Fruit fly (Drosophila melanogaster): ENCODE results near the gene wls.

The wls gene

DNA sequence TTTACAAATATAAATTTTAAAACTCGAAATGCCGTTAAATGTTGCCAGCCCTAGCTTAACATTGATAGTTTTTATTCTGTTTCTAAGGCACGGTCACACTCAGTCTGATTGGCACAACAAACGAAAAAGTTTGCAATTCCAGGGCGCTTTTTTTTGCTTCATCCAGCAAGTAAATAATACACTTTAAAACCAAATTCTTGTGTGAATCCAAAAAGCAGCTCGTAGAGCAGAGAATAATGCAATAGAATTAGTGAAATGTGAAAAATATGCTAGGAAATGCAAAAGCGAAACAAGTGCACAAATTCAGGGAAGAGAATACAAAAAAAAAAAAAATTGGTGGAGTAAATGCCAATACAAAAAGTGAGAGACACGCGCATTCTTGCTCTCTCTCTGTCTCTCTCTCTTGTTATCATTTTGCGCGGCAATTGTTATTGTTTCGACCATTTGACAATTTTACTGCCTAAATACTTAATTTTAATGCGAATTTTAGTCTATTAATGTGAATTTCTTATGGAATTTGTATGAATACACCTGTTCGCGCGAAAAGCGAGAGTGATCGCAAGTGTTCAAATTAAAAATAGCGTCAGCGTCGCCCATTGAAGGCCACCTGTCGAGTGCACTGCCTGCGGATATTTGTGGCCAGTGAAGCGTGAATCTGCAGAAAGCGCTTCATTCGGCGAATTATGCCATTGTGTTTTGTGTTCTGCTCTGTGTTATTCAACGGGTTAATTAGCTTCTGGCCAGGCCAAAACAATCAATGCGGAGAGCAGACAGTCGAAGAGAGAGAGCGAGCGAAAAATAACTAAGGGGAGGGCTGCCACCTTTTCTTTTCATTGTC lies 45.2 kb upstream of the wls start, which contains the start of gene CG42671:
TSS of gene CG42671 (plus strand) at position 100 of the 838 bp plus-strand sequence.
- TF ChIP-seq CG32121 (GFP tag; IDR thresholded peaks at IDR 0.05) (no peak; the same call in 1 of the 2 replicates), rn (GFP tag; IDR thresholded peaks at IDR 0.05) (no peak), Ets98B (GFP tag; IDR thresholded peaks at IDR 0.05) (peak; percentile 10; the same call in 1 of the 2 replicates), CG8301 (tag; optimal IDR thresholded peaks at IDR 0.05) (peak; percentile 9), fd96Ca (GFP tag; IDR thresholded peaks at IDR 0.05) (no peak; the same call in 2 of the 3 replicates), CG14655 (GFP tag; optimal IDR thresholded peaks at IDR 0.05) (no peak), Pif1A (GFP tag; optimal IDR thresholded peaks at IDR 0.05) (peak; percentile 20), EcR (GFP tag; optimal IDR thresholded peaks at IDR 0.05) (no peak), gl (tag; optimal IDR thresholded peaks at IDR 0.05) (peak; percentile 55), CG17806 (tag; optimal IDR thresholded peaks at IDR 0.05) (no peak), Snoo (tag; optimal IDR thresholded peaks at IDR 0.05) (no peak), CG15710 (tag; optimal IDR thresholded peaks at IDR 0.05) (peak; percentile 20), CG4496 (GFP tag; IDR thresholded peaks at IDR 0.05) (no peak), CG10348 (GFP tag; IDR thresholded peaks at IDR 0.05) (no peak), Pif1B (GFP tag; optimal IDR thresholded peaks at IDR 0.05) (peak; percentile 14), CG12605 (GFP tag; IDR thresholded peaks at IDR 0.05) (no peak), CG34367 (tag; optimal IDR thresholded peaks at IDR 0.05) (peak; percentile 17), CG8159 (tag; optimal IDR thresholded peaks at IDR 0.05) (no peak), D1 (tag; optimal IDR thresholded peaks at IDR 0.05) (peak; percentile 74)

DNA sequence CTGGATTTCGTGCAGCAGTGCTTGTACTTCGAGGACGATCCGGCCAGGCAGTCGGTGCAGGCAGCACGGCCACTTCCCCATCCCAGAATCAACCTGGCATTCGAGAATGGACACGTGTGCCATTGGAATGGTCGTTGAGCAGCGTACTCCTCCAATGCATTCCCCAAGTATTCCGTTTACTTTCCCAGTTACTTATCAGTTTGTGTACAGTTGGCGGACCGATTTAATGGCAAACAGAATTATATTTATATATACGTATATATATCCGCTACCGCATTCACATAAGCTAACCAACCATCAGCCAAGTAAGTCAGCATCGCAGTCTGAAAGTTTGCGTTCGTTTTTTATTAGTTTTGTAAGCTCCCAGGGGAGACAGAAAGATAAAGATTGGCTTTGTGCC lies 44.2 kb upstream of the wls start:
- TF ChIP-seq CG32121 (GFP tag; IDR thresholded peaks at IDR 0.05) (no peak), Pif1A (GFP tag; optimal IDR thresholded peaks at IDR 0.05) (peak; percentile 15), gl (tag; optimal IDR thresholded peaks at IDR 0.05) (peak; percentile 35), CG4496 (GFP tag; IDR thresholded peaks at IDR 0.05) (0 out of 3 replicates have a peak, but pooled peaks have one; percentile 9), EcR (GFP tag; optimal IDR thresholded peaks at IDR 0.05) (no peak), CG10348 (GFP tag; IDR thresholded peaks at IDR 0.05) (no peak), CG13204 (GFP tag; optimal IDR thresholded peaks at IDR 0.05) (peak; percentile 28), CG34367 (tag; optimal IDR thresholded peaks at IDR 0.05) (peak; percentile 10)

DNA sequence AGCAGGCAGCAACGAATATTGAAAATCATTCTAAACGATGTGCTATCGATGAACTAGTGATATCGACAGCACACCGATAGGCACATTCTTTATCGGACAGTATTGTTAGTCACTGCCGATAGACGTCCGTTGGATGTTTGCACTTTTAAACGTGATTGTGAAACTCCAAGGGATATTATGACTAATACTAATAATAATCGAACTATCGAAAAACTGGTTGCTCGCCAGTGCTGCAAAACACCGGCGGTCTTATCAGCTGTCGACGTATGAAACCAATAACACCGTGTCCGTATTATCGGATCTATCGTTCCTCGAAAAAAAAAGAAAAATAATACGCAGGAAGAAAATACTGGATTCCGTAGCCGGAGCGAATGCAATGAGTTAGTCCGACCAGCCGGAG lies 41.1 kb upstream of the wls start, which contains the start of the genes Ube3a and CG7600:
TSS of gene Ube3a (minus strand) at position 67 of the 400 bp plus-strand sequence.
TSS of gene CG7600 (plus strand) at position 270 of the 400 bp plus-strand sequence.
- TF ChIP-seq CG10348 (GFP tag; IDR thresholded peaks at IDR 0.05) (no peak), CG8159 (tag; optimal IDR thresholded peaks at IDR 0.05) (peak; percentile 22), fd96Ca (GFP tag; IDR thresholded peaks at IDR 0.05) (peak; percentile 59; the same call in 2 of the 3 replicates), CG32121 (GFP tag; IDR thresholded peaks at IDR 0.05) (0 out of 2 replicates have a peak, but pooled peaks have one; percentile 22), Pif1B (GFP tag; optimal IDR thresholded peaks at IDR 0.05) (no peak), rn (GFP tag; IDR thresholded peaks at IDR 0.05) (no peak), CG13204 (GFP tag; optimal IDR thresholded peaks at IDR 0.05) (no peak), EcR (GFP tag; optimal IDR thresholded peaks at IDR 0.05) (peak; percentile 26), Snoo (tag; optimal IDR thresholded peaks at IDR 0.05) (peak; percentile 21), gl (tag; optimal IDR thresholded peaks at IDR 0.05) (peak; percentile 13), CG14655 (GFP tag; optimal IDR thresholded peaks at IDR 0.05) (no peak), CG9948 (tag; optimal IDR thresholded peaks at IDR 0.05) (no peak), CG15710 (tag; optimal IDR thresholded peaks at IDR 0.05) (peak; percentile 15), Pif1A (GFP tag; optimal IDR thresholded peaks at IDR 0.05) (no peak), CG17806 (tag; optimal IDR thresholded peaks at IDR 0.05) (no peak), Ets98B (GFP tag; IDR thresholded peaks at IDR 0.05) (peak; percentile 31; the same call in 1 of the 2 replicates), D1 (tag; optimal IDR thresholded peaks at IDR 0.05) (no peak), CG8301 (tag; optimal IDR thresholded peaks at IDR 0.05) (peak; percentile 12), CG4496 (GFP tag; IDR thresholded peaks at IDR 0.05) (0 out of 3 replicates have a peak, but pooled peaks have one; percentile 57), CG12605 (GFP tag; IDR thresholded peaks at IDR 0.05) (0 out of 2 replicates have a peak, but pooled peaks have one; percentile 16), CG34367 (tag; optimal IDR thresholded peaks at IDR 0.05) (no peak)

DNA sequence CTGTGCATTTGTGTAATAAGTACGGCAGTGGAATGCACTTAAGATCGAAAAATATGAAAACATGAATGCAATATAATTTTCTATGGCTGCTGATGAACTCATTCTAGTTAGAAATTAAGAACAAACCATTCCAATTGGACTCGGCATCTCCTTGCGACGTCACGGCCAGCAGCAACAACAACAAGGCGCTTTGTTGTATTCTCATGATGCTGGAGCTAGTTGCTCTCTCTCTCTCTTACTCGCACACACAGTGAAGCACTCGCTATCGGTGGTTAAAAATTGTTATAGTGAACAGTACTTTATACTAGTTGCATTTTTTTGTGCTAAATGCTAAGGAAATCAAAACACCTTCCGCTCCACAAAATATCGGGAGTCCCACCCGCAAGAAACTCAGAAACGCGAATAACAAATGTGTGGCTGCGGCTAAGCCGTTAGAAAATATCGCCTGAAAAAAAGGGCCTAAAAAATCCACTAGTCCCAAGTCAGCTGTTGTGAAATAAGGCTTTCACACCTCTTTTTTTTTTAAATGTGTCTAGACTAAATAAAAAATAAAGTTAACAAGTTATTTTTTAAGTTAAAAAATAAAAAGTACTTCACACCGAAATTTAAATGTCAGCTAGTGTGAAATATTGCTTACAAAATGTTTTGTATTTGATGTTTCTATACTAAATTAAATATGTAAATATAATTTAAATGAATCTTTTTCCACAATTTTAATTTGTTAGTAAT lies 36.3 kb upstream of the wls start, which contains the start of gene Plod:
TSS of gene Plod (minus strand) at position 409 of the 729 bp plus-strand sequence.
- TF ChIP-seq D1 (tag; optimal IDR thresholded peaks at IDR 0.05) (peak; percentile 54), CG8301 (tag; optimal IDR thresholded peaks at IDR 0.05) (no peak), fd96Ca (GFP tag; IDR thresholded peaks at IDR 0.05) (no peak), CG15710 (tag; optimal IDR thresholded peaks at IDR 0.05) (peak; percentile 13), Pif1B (GFP tag; optimal IDR thresholded peaks at IDR 0.05) (no peak), Ets98B (GFP tag; IDR thresholded peaks at IDR 0.05) (peak; percentile 31; the same call in 1 of the 2 replicates), rn (GFP tag; IDR thresholded peaks at IDR 0.05) (no peak), CG4496 (GFP tag; IDR thresholded peaks at IDR 0.05) (peak; percentile 50; the same call in 1 of the 3 replicates), CG34367 (tag; optimal IDR thresholded peaks at IDR 0.05) (no peak), CG14655 (GFP tag; optimal IDR thresholded peaks at IDR 0.05) (no peak), CG10348 (GFP tag; IDR thresholded peaks at IDR 0.05) (no peak), Pif1A (GFP tag; optimal IDR thresholded peaks at IDR 0.05) (no peak), CG12605 (GFP tag; IDR thresholded peaks at IDR 0.05) (peak; percentile 61; the same call in 1 of the 2 replicates)

DNA sequence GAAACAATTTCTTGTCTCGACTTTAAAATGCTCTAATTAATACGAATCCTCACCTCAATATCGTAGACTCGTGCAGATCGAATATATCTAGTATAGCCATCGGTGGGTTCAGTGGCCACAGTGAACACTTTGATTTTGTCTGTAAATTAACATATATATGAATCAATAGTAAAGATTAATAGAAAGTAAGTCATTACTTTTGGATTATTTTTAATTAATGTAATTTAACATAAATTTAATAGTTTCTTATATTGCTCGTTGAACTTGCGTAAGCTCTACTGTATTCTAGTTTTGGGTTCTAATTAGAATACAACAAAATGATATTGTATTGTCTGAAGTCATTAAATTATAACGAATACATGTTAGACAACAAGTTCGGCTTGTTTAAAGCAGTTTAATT lies 35.4 kb upstream of the wls start:
- TF ChIP-seq D1 (tag; optimal IDR thresholded peaks at IDR 0.05) (no peak), gl (tag; optimal IDR thresholded peaks at IDR 0.05) (no peak), CG15710 (tag; optimal IDR thresholded peaks at IDR 0.05) (no peak), CG12605 (GFP tag; IDR thresholded peaks at IDR 0.05) (no peak), CG34367 (tag; optimal IDR thresholded peaks at IDR 0.05) (no peak), CG9948 (tag; optimal IDR thresholded peaks at IDR 0.05) (no peak), CG8159 (tag; optimal IDR thresholded peaks at IDR 0.05) (no peak), CG10348 (GFP tag; IDR thresholded peaks at IDR 0.05) (no peak), Ets98B (GFP tag; IDR thresholded peaks at IDR 0.05) (no peak), Pif1B (GFP tag; optimal IDR thresholded peaks at IDR 0.05) (no peak), CG14655 (GFP tag; optimal IDR thresholded peaks at IDR 0.05) (no peak), fd96Ca (GFP tag; IDR thresholded peaks at IDR 0.05) (no peak), EcR (GFP tag; optimal IDR thresholded peaks at IDR 0.05) (no peak), CG17806 (tag; optimal IDR thresholded peaks at IDR 0.05) (no peak), Snoo (tag; optimal IDR thresholded peaks at IDR 0.05) (no peak), CG13204 (GFP tag; optimal IDR thresholded peaks at IDR 0.05) (no peak), CG32121 (GFP tag; IDR thresholded peaks at IDR 0.05) (no peak)

Measured in whole organism, pupa.